Worm (Caenorhabditis elegans) whole organism, early embryonic: Measurements from ENCODE around the gene nape-2.

Experiments
- ama-1 ChIP-seq: fragments of 150-350 bp; optimal IDR thresholded peaks from 2 replicates; lab custom pipeline; 2014
- ceh-13 ChIP-seq: fragments of 200-800 bp; sonication (Bioruptor generic); optimal IDR thresholded peaks from 2 replicates; lab custom pipeline; 2018; ENCODE audit warnings: mild to moderate bottlenecking, missing genetic modification characterization, missing compliant biosample characterization
- ceh-36 ChIP-seq: sonication (generic microtip); optimal IDR thresholded peaks from 2 replicates; lab custom pipeline; 2016; ENCODE audit warnings: missing genetic modification characterization, inconsistent platforms, missing compliant biosample characterization
- hmbx-1 ChIP-seq: sonication (generic microtip); optimal IDR thresholded peaks from 2 replicates; lab custom pipeline; 2016; ENCODE audit warnings: mild to moderate bottlenecking, missing genetic modification characterization, missing compliant biosample characterization
- hmg-4 ChIP-seq: fragments of 200-800 bp; sonication (Bioruptor generic); optimal IDR thresholded peaks from 2 replicates; lab custom pipeline; 2018; ENCODE audit warnings: mild to moderate bottlenecking, missing genetic modification characterization, missing compliant biosample characterization
- scrt-1 ChIP-seq: fragments of 200-800 bp; sonication (Bioruptor generic); IDR thresholded peaks from 2 replicates; pipeline ENCODE4 v1.3.6; 2022; ENCODE audit warnings: missing genetic modification characterization, missing compliant biosample characterization
- tbx-37 ChIP-seq: fragments of 200-800 bp; sonication (Bioruptor generic); conservative IDR thresholded peaks from 2 replicates; pipeline ENCODE4 v1.3.6; 2022; ENCODE audit warnings: missing genetic modification reagents, missing genetic modification characterization, missing compliant biosample characterization
- tra-4 ChIP-seq: sonication (generic microtip); optimal IDR thresholded peaks from 2 replicates; lab custom pipeline; 2017; ENCODE audit warnings: missing genetic modification characterization, missing compliant biosample characterization

DNA sequence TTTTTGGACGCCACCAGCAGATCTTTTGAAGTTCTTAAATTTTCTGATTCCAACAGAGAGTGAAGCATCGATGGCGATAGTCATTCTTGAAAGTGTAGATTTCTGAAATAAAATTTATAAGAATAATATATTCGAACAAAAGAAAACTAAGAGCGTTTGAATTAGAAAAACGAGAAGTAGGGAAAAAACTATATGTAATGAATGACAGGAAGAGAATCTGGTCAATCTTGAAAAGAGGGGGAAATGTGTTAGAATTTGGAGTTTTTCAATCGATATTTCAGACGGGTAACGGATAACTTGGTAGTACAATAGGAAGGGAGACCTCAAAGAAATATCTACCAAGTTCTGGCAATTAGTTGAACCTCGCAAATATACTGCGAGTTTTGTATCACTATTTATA lies 38.2 kb downstream of the nape-2 start, which contains the start of gene Y37E11AL.9:
- TF ChIP-seq tbx-37 (GFP tag; lab: Robert Waterston, UW) (no peak), ama-1 (no peak), scrt-1 (no peak), hmbx-1 (no peak), ceh-36 (tag; lab: Kevin White, UChicago) (no peak), ceh-13 (GFP tag; lab: Kevin White, UChicago) (no peak), hmg-4 (GFP tag; lab: Kevin White, UChicago) (no peak), tra-4 (tag; lab: Kevin White, UChicago) (no peak)
